Worm (Caenorhabditis elegans) whole organism, L4 larva: ENCODE results near the gene T20D4.11.

Experiments
- ZK546.5 ChIP-seq, 2 experiments: sonication (generic microtip); optimal IDR thresholded peaks; 2 replicates each; lab custom pipeline; 2017; ENCODE audit warnings: missing biosample characterization in 2 of 2, missing genetic modification characterization in 2 of 2
- ceh-82 ChIP-seq: sonication (generic microtip); optimal IDR thresholded peaks from 2 replicates; lab custom pipeline; 2017; ENCODE audit warnings: missing biosample characterization, missing genetic modification characterization
- ces-1 ChIP-seq: fragments of 150-350 bp; sonication (generic microtip); optimal IDR thresholded peaks from 4 replicates; lab custom pipeline; 2014; ENCODE audit warnings: missing biosample characterization, missing genetic modification reagents, missing genetic modification characterization
- daf-16 ChIP-seq, 3 experiments: sonication (generic microtip); optimal IDR thresholded peaks; 2 replicates each; lab custom pipeline; 2016 to 2017; ENCODE audit warnings: missing genetic modification characterization in 3 of 3, missing genetic modification reagents in 3 of 3, mild to moderate bottlenecking in 2 of 3, missing compliant biosample characterization in 2 of 3, missing biosample characterization in 1 of 3, moderate library complexity in 1 of 3
- dmd-8 ChIP-seq: fragments of 200-800 bp; sonication (Bioruptor generic); IDR thresholded peaks from 2 replicates; pipeline ENCODE4 v1.3.6; 2022; ENCODE audit warnings: missing genetic modification characterization, missing compliant biosample characterization
- hif-1 ChIP-seq, 2 experiments: sonication (generic microtip); optimal IDR thresholded peaks; 2 replicates each; lab custom pipeline; 2016 to 2017; ENCODE audit warnings: missing compliant biosample characterization in 2 of 2, missing genetic modification characterization in 2 of 2, missing genetic modification reagents in 2 of 2, missing genotype in 2 of 2, mild to moderate bottlenecking in 1 of 2
- lim-7 ChIP-seq: fragments of 200-800 bp; sonication (Bioruptor generic); IDR thresholded peaks from 2 replicates; pipeline ENCODE4 v1.3.6; 2022; ENCODE audit warnings: missing genetic modification characterization, missing compliant biosample characterization
- madf-9 ChIP-seq: fragments of 200-800 bp; sonication (Bioruptor generic); conservative IDR thresholded peaks from 2 replicates; pipeline ENCODE4 v1.3.6; 2022; ENCODE audit warnings: missing genetic modification reagents, missing genetic modification characterization, missing compliant biosample characterization
- mep-1 ChIP-seq: fragments of 150-350 bp; sonication (generic microtip); optimal IDR thresholded peaks from 3 replicates; lab custom pipeline; 2014; ENCODE audit warnings: missing biosample characterization, missing genetic modification characterization
- nhr-42 ChIP-seq: fragments of 200-800 bp; sonication (Bioruptor generic); IDR thresholded peaks from 2 replicates; pipeline ENCODE4 v1.3.6; 2022; ENCODE audit warnings: missing genetic modification characterization, missing compliant biosample characterization
- nhr-6 ChIP-seq: fragments of 150-350 bp; optimal IDR thresholded peaks from 2 replicates; lab custom pipeline; 2014; ENCODE audit warnings: missing biosample characterization, missing genetic modification characterization
- nhr-76 ChIP-seq: fragments of 150-350 bp; optimal IDR thresholded peaks from 2 replicates; lab custom pipeline; 2014; ENCODE audit warnings: missing biosample characterization, missing genetic modification characterization
- unc-62 ChIP-seq, 3 experiments: fragments of 150-350 bp in 1 of 3; sonication (generic microtip); optimal IDR thresholded peaks in 2 of 3; peaks in 1 of 3; 1 replicate in 1 of 3; 2 replicates in 2 of 3; lab custom pipeline; 2014 to 2017; ENCODE audit warnings: missing biosample characterization in 3 of 3, missing genetic modification characterization in 3 of 3, missing genetic modification reagents in 3 of 3, missing genotype in 1 of 3
- ztf-11 ChIP-seq: fragments of 150-350 bp; optimal IDR thresholded peaks from 2 replicates; lab custom pipeline; 2014; ENCODE audit warnings: missing biosample characterization, missing genetic modification characterization

- TF ChIP-seq nhr-42 (GFP tag; lab: Robert Waterston, UW) (no peak), ces-1 (no peak), daf-16 (GFP tag; optimal IDR thresholded peaks at IDR 0.05; lab: Kevin White, UChicago) (no peak), daf-16 (tag; optimal IDR thresholded peaks at IDR 0.05; lab: Kevin White, UChicago) (no peak), madf-9 (GFP tag; lab: Robert Waterston, UW) (no peak), ztf-11 (tag; lab: Kevin White, UChicago) (no peak), mep-1 (tag; lab: Kevin White, UChicago) (no peak), ceh-82 (tag; lab: Kevin White, UChicago) (no peak), unc-62 (GFP tag; optimal IDR thresholded peaks at IDR 0.05 in 1 of 2; lab: Kevin White, UChicago) (peak in 1 of 2 experiments; percentile 14), unc-62 (tag; optimal IDR thresholded peaks at IDR 0.05; lab: Kevin White, UChicago) (no peak), nhr-6 (tag; lab: Kevin White, UChicago) (no peak), dmd-8 (GFP tag; lab: Robert Waterston, UW) (no peak), ZK546.5 (tag; optimal IDR thresholded peaks at IDR 0.05; lab: Kevin White, UChicago) (no peak), lim-7 (GFP tag; lab: Robert Waterston, UW) (no peak), hif-1 (tag; optimal IDR thresholded peaks at IDR 0.05; lab: Kevin White, UChicago) (no peak), nhr-76 (tag; lab: Kevin White, UChicago) (no peak)
These were observed 27.6 kb downstream of the T20D4.11 start, which contains the start of gene srab-22 for ce11 chrV:3426076-3426475.
